Worm (Caenorhabditis elegans) whole organism, L1 larva: ENCODE results near the gene ptr-9.
"Not testable (repeated sequence)": the region's sequence is repeated elsewhere in the genome, so short reads cannot be mapped to it uniquely, and the experiment has no call there.

Experiments
- aly-2 ChIP-seq: fragments of 150-350 bp; optimal IDR thresholded peaks from 2 replicates; lab custom pipeline; 2014; ENCODE audit warnings: missing biosample characterization, missing genetic modification characterization
- ceh-82 ChIP-seq, 3 experiments: fragments of 150-350 bp in 1 of 3; sonication (generic microtip) in 2 of 3; optimal IDR thresholded peaks; 2 replicates each; lab custom pipeline; 2014 to 2017; ENCODE audit warnings: missing biosample characterization in 3 of 3, missing genetic modification characterization in 3 of 3
- elt-2 ChIP-seq: sonication (generic microtip); optimal IDR thresholded peaks from 2 replicates; lab custom pipeline; 2016; ENCODE audit warnings: missing genetic modification characterization, mild to moderate bottlenecking, inconsistent platforms, missing compliant biosample characterization, missing genetic modification reagents
- fos-1 ChIP-seq: fragments of 150-350 bp; optimal IDR thresholded peaks from 2 replicates; lab custom pipeline; 2014; ENCODE audit warnings: missing biosample characterization, missing genetic modification characterization
- lir-3 ChIP-seq: sonication (generic microtip); optimal IDR thresholded peaks from 2 replicates; lab custom pipeline; 2016; ENCODE audit warnings: mild to moderate bottlenecking, missing genetic modification characterization, moderate library complexity, missing compliant biosample characterization; ENCODE audit not compliant: poor library complexity
- skn-1 ChIP-seq: fragments of 150-350 bp; optimal IDR thresholded peaks from 2 replicates; lab custom pipeline; 2014; ENCODE audit warnings: missing biosample characterization, missing genetic modification characterization
- ztf-11 ChIP-seq, 2 experiments: sonication (generic microtip); optimal IDR thresholded peaks; 2 replicates each; lab custom pipeline; 2016 to 2017; ENCODE audit warnings: missing genetic modification characterization in 2 of 2, missing biosample characterization in 1 of 2, missing compliant biosample characterization in 1 of 2

- not testable (repeated sequence) for TF ChIP-seq ceh-82 (tag; optimal IDR thresholded peaks at IDR 0.05; lab: Kevin White, UChicago); ztf-11 (tag; optimal IDR thresholded peaks at IDR 0.05; lab: Kevin White, UChicago); fos-1 (tag; lab: Kevin White, UChicago); aly-2 (tag; lab: Kevin White, UChicago); lir-3; skn-1 (tag; lab: Kevin White, UChicago); elt-2
Observed at ce11 chrIII:9110914-9111313, 50.5 kb downstream of the ptr-9 start.
